Worm (Caenorhabditis elegans): ENCODE measurements around the gene F19G12.9.
A peak's percentile ranks its signal among the peaks of the same experiment; 100 is the strongest.

Gene F19G12.9

DNA sequence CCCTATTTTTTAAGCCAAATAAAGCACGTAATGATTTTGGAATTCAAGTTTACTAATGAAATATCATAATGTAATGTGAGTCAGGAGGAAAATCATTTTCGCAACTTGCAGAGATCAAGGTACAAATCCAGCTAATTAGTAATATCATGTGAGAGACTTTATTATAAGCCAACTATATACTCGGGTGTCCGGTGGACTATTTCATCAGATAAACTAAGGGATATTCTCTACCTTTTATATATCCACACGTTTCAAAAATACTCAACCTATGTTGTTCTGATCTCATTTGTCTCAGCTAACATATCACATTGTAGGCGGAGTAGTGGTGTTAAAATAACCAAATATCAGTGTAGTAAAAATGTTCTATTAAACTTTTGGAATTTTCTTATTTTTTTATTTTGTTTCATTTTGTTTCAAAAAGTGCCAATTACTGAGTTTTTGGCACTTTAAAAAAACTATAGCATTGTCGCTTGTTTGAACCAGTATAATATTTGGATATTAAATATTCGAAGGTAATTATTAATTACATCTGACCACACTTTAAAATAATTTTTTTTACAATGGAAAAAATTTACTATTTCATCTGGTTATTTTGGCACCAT is 29.5 kb upstream of the F19G12.9 start (continued):
- TF ChIP-seq fkh-8 (tag; optimal IDR thresholded peaks at IDR 0.05) (peak; percentile 93), ceh-88 (GFP tag; IDR thresholded peaks at IDR 0.05) (peak; percentile 87), efl-1 (optimal IDR thresholded peaks at IDR 0.05) (peak; percentile 68), efl-1 (GFP tag; optimal IDR thresholded peaks at IDR 0.05 in 1 of 2) (peak; percentile 1 to 92), ztf-4 (tag; optimal IDR thresholded peaks at IDR 0.05) (peak; percentile 92), pqm-1 (tag; optimal IDR thresholded peaks at IDR 0.05) (no peak), lin-39 (tag; optimal IDR thresholded peaks at IDR 0.05) (peak; percentile 94), tlp-1 (tag; optimal IDR thresholded peaks at IDR 0.05) (no peak), zag-1 (tag; optimal IDR thresholded peaks at IDR 0.05) (no peak), rnt-1 (tag; optimal IDR thresholded peaks at IDR 0.05) (peak; percentile 43), F16B12.6 (tag; optimal IDR thresholded peaks at IDR 0.05) (no peak), nhr-90 (tag; optimal IDR thresholded peaks at IDR 0.05; ENCODE audit: poor library complexity) (peak; percentile 94), nhr-11 (tag; optimal IDR thresholded peaks at IDR 0.05) (peak; percentile 96), nhr-20 (tag; optimal IDR thresholded peaks at IDR 0.05) (peak; percentile 92), nhr-47 (tag; optimal IDR thresholded peaks at IDR 0.05) (peak; percentile 98), lin-13 (GFP tag; optimal IDR thresholded peaks at IDR 0.05) (peak; percentile 86), unc-86 (tag; optimal IDR thresholded peaks at IDR 0.05) (peak; percentile 50), pag-3 (tag; optimal IDR thresholded peaks at IDR 0.05; ENCODE audit: borderline replicate concordance, insufficient read depth) (no peak), unc-130 (tag; optimal IDR thresholded peaks at IDR 0.05) (no peak), nhr-71 (tag; optimal IDR thresholded peaks at IDR 0.05) (peak; percentile 91), lin-14 (GFP tag; optimal IDR thresholded peaks at IDR 0.05) (peak; percentile 82), skn-1 (tag; optimal IDR thresholded peaks at IDR 0.05) (peak; percentile 98), vab-15 (tag; optimal IDR thresholded peaks at IDR 0.05) (peak; percentile 89), ama-1 (optimal IDR thresholded peaks at IDR 0.05) (no peak), ztf-11 (tag; optimal IDR thresholded peaks at IDR 0.05) (peak; percentile 35 to 74), fkh-4 (tag; optimal IDR thresholded peaks at IDR 0.05; ENCODE audit: borderline replicate concordance) (peak; percentile 84), ces-1 (GFP tag; optimal IDR thresholded peaks at IDR 0.05) (no peak), lin-15B (tag; optimal IDR thresholded peaks at IDR 0.05) (no peak), snu-23 (GFP tag; optimal IDR thresholded peaks at IDR 0.05) (peak; percentile 98), C16A3.4 (tag; optimal IDR thresholded peaks at IDR 0.05) (peak; percentile 96), blmp-1 (tag; optimal IDR thresholded peaks at IDR 0.05) (no peak), nhr-84 (tag; optimal IDR thresholded peaks at IDR 0.05) (no peak), sup-37 (GFP tag; optimal IDR thresholded peaks at IDR 0.05) (peak; percentile 65)

DNA sequence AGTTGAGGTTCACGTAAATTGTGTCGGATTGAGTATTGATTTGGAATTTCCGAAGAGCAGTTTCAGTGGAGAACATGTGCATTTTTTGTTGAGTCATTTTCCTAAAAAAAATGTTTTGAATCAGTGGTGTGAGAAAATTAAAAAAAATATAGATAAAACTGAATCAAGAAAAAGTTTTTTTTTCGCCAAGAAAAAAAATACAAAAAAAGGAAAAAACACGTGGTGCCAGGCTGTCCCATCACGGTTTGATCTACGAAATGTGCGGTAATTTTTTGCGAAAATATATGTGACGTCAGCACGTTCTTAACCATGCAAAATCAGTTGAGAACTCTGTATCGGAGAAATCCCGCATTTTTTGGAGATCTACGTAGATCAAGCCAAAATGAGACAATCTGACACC is 25.1 kb upstream of the F19G12.9 start, which contains the start of gene F56C3.9:
Gene F56C3.9 (minus strand): TSS at position 101 of the 400 bp plus-strand sequence.
- TF ChIP-seq snu-23 (GFP tag; optimal IDR thresholded peaks at IDR 0.05): no peak
- no peak for TF ChIP-seq jun-1 (tag; optimal IDR thresholded peaks at IDR 0.05)
- TF ChIP-seq vab-15 (tag; optimal IDR thresholded peaks at IDR 0.05): no peak
- no peak for TF ChIP-seq unc-130 (tag; optimal IDR thresholded peaks at IDR 0.05)
- no peak for TF ChIP-seq sox-4 (tag; optimal IDR thresholded peaks at IDR 0.05)
- TF ChIP-seq nhr-28 (tag; optimal IDR thresholded peaks at IDR 0.05): no peak
- no peak for TF ChIP-seq efl-3 (GFP tag; optimal IDR thresholded peaks at IDR 0.05)
- no peak for TF ChIP-seq ceh-63 (GFP tag; optimal IDR thresholded peaks at IDR 0.05)
- no peak for TF ChIP-seq grh-1 (GFP tag; IDR thresholded peaks at IDR 0.05)
- TF ChIP-seq nhr-12 (tag; optimal IDR thresholded peaks at IDR 0.05): no peak
- TF ChIP-seq ces-1 (GFP tag; optimal IDR thresholded peaks at IDR 0.05): no peak
- no peak for TF ChIP-seq ceh-8 (GFP tag; optimal IDR thresholded peaks at IDR 0.05)
- no peak for TF ChIP-seq zip-4 (GFP tag; optimal IDR thresholded peaks at IDR 0.05)
- TF ChIP-seq nhr-76 (tag; optimal IDR thresholded peaks at IDR 0.05): no peak
- no peak for TF ChIP-seq mdl-1 (tag; optimal IDR thresholded peaks at IDR 0.05)

All from whole organism, L1 larva.